Worm (Caenorhabditis elegans) whole organism, L1 larva: Measurements from ENCODE around the gene R166.3.

ENCODE experiments used
- C16A3.4 ChIP-seq: fragments of 150-350 bp; optimal IDR thresholded peaks from 2 replicates; lab custom pipeline; 2014; ENCODE audit warnings: missing biosample characterization, missing genetic modification characterization
- C34B4.2 ChIP-seq: sonication (generic microtip); optimal IDR thresholded peaks from 2 replicates; lab custom pipeline; 2017; ENCODE audit warnings: mild to moderate bottlenecking, missing genetic modification characterization, missing compliant biosample characterization
- F16B12.6 ChIP-seq: fragments of 150-350 bp; optimal IDR thresholded peaks from 2 replicates; lab custom pipeline; 2014; ENCODE audit warnings: missing biosample characterization, missing genetic modification characterization
- Y116A8C.19 ChIP-seq: sonication (generic microtip); optimal IDR thresholded peaks from 2 replicates; lab custom pipeline; 2016; ENCODE audit warnings: missing compliant biosample characterization, missing genetic modification characterization, borderline replicate concordance
- aha-1 ChIP-seq: fragments of 150-350 bp; optimal IDR thresholded peaks from 2 replicates; lab custom pipeline; 2014; ENCODE audit warnings: missing biosample characterization, missing genetic modification characterization
- aly-2 ChIP-seq: fragments of 150-350 bp; optimal IDR thresholded peaks from 2 replicates; lab custom pipeline; 2014; ENCODE audit warnings: missing biosample characterization, missing genetic modification characterization
- ama-1 ChIP-seq: fragments of 150-350 bp; optimal IDR thresholded peaks from 2 replicates; lab custom pipeline; 2014
- blmp-1 ChIP-seq: fragments of 150-350 bp; optimal IDR thresholded peaks from 2 replicates; lab custom pipeline; 2014; ENCODE audit warnings: missing biosample characterization, missing genetic modification characterization
- ceh-82 ChIP-seq, 3 experiments: fragments of 150-350 bp in 1 of 3; sonication (generic microtip) in 2 of 3; optimal IDR thresholded peaks; 2 replicates each; lab custom pipeline; 2014 to 2017; ENCODE audit warnings: missing biosample characterization in 3 of 3, missing genetic modification characterization in 3 of 3
- ces-1 ChIP-seq: fragments of 150-350 bp; optimal IDR thresholded peaks from 2 replicates; lab custom pipeline; 2014; ENCODE audit warnings: missing biosample characterization, missing genetic modification reagents, missing genetic modification characterization
- dpl-1 ChIP-seq, 3 experiments: fragments of 150-350 bp in 2 of 3; sonication (generic microtip) in 1 of 3; optimal IDR thresholded peaks; 2 replicates each; lab custom pipeline; 2014 to 2017; ENCODE audit warnings: missing biosample characterization in 3 of 3, missing genetic modification characterization in 3 of 3, missing genetic modification reagents in 3 of 3
- dsc-1 ChIP-seq: sonication (generic microtip); optimal IDR thresholded peaks from 2 replicates; lab custom pipeline; 2016; ENCODE audit warnings: mild to moderate bottlenecking, missing genetic modification characterization, missing compliant biosample characterization
- efl-1 ChIP-seq, 4 experiments: fragments of 150-350 bp; optimal IDR thresholded peaks in 3 of 4; peaks in 1 of 4; 1 replicate in 1 of 4; 2 replicates in 3 of 4; lab custom pipeline; 2014; ENCODE audit warnings: missing biosample characterization in 2 of 4, missing genetic modification characterization in 2 of 4, missing genetic modification reagents in 2 of 4
- egl-27 ChIP-seq, 2 experiments: fragments of 150-350 bp in 1 of 2; sonication (generic microtip); optimal IDR thresholded peaks; 3 replicates each; lab custom pipeline; 2017 to 2018; ENCODE audit warnings: missing biosample characterization in 2 of 2, missing genetic modification characterization in 2 of 2, missing genetic modification reagents in 2 of 2
- elt-3 ChIP-seq, 6 experiments: fragments of 150-350 bp in 1 of 6; sonication (generic microtip); optimal IDR thresholded peaks; 2 replicates each; lab custom pipeline; 2017 to 2018; ENCODE audit warnings: missing biosample characterization in 6 of 6, missing genetic modification characterization in 6 of 6, inconsistent platforms in 1 of 6
- ets-5 ChIP-seq: fragments of 200-800 bp; sonication (Bioruptor generic); IDR thresholded peaks from 2 replicates; pipeline ENCODE4 v1.3.6; 2022; ENCODE audit warnings: missing genetic modification characterization, missing compliant biosample characterization
- fos-1 ChIP-seq: fragments of 150-350 bp; optimal IDR thresholded peaks from 2 replicates; lab custom pipeline; 2014; ENCODE audit warnings: missing biosample characterization, missing genetic modification characterization
- hpl-2 ChIP-seq: fragments of 150-350 bp; optimal IDR thresholded peaks from 2 replicates; lab custom pipeline; 2014; ENCODE audit warnings: missing biosample characterization, missing genetic modification reagents, missing genetic modification characterization
- lin-13 ChIP-seq: fragments of 150-350 bp; optimal IDR thresholded peaks from 2 replicates; lab custom pipeline; 2014; ENCODE audit warnings: missing biosample characterization, missing genetic modification reagents, missing genetic modification characterization
- lin-14 ChIP-seq: fragments of 200-800 bp; sonication (Bioruptor generic); optimal IDR thresholded peaks from 2 replicates; lab custom pipeline; 2018; ENCODE audit warnings: mild to moderate bottlenecking, missing genetic modification characterization, moderate library complexity, missing compliant biosample characterization
- lin-35 ChIP-seq, 2 experiments: fragments of 150-350 bp; optimal IDR thresholded peaks; 2 replicates each; lab custom pipeline; 2014; ENCODE audit warnings: missing biosample characterization in 2 of 2, missing genetic modification characterization in 2 of 2, missing genetic modification reagents in 2 of 2
- lin-39 ChIP-seq: fragments of 150-350 bp; optimal IDR thresholded peaks from 2 replicates; lab custom pipeline; 2014; ENCODE audit warnings: missing biosample characterization, missing genetic modification reagents, missing genetic modification characterization
- lir-3 ChIP-seq: sonication (generic microtip); optimal IDR thresholded peaks from 2 replicates; lab custom pipeline; 2016; ENCODE audit warnings: mild to moderate bottlenecking, missing genetic modification characterization, moderate library complexity, missing compliant biosample characterization; ENCODE audit not compliant: poor library complexity
- lsy-2 ChIP-seq, 2 experiments: fragments of 150-350 bp; optimal IDR thresholded peaks; 2 replicates each; lab custom pipeline; 2014; ENCODE audit warnings: missing biosample characterization in 2 of 2, missing genetic modification characterization in 2 of 2
- mab-9 ChIP-seq: fragments of 200-800 bp; sonication (Bioruptor generic); IDR thresholded peaks from 2 replicates; pipeline ENCODE4 v1.3.6; 2022; ENCODE audit warnings: missing genetic modification reagents, missing genetic modification characterization, missing compliant biosample characterization
- mdl-1 ChIP-seq, 2 experiments: fragments of 150-350 bp; optimal IDR thresholded peaks; 2 replicates each; lab custom pipeline; 2014 to 2017; ENCODE audit warnings: missing biosample characterization in 2 of 2, missing genetic modification characterization in 2 of 2, inconsistent platforms in 1 of 2
- mef-2 ChIP-seq: fragments of 150-350 bp; optimal IDR thresholded peaks from 2 replicates; lab custom pipeline; 2014; ENCODE audit warnings: missing biosample characterization, missing genetic modification characterization
- nhr-20 ChIP-seq: sonication (generic microtip); optimal IDR thresholded peaks from 2 replicates; lab custom pipeline; 2016; ENCODE audit warnings: mild to moderate bottlenecking, missing genetic modification characterization, missing compliant biosample characterization
- nhr-237 ChIP-seq: fragments of 150-350 bp; optimal IDR thresholded peaks from 2 replicates; lab custom pipeline; 2014; ENCODE audit warnings: missing biosample characterization, missing genetic modification characterization
- nhr-28 ChIP-seq: fragments of 150-350 bp; optimal IDR thresholded peaks from 2 replicates; lab custom pipeline; 2014; ENCODE audit warnings: missing biosample characterization, missing genetic modification characterization
- nhr-71 ChIP-seq: sonication (generic microtip); optimal IDR thresholded peaks from 2 replicates; lab custom pipeline; 2016; ENCODE audit warnings: mild to moderate bottlenecking, missing genetic modification characterization, moderate library complexity, missing compliant biosample characterization
- nhr-84 ChIP-seq: sonication (generic microtip); optimal IDR thresholded peaks from 2 replicates; lab custom pipeline; 2017; ENCODE audit warnings: missing biosample characterization, missing genetic modification characterization
- nhr-85 ChIP-seq: sonication (generic microtip); peaks from one replicate; lab custom pipeline; 2016; ENCODE audit warnings: missing genetic modification characterization, inconsistent platforms, missing compliant biosample characterization
- pag-3 ChIP-seq: sonication (generic microtip); optimal IDR thresholded peaks from 2 replicates; lab custom pipeline; 2017; ENCODE audit warnings: missing genetic modification characterization, mild to moderate bottlenecking, missing compliant biosample characterization, antibody characterized with exemption, borderline replicate concordance; ENCODE audit not compliant: insufficient read depth
- rnt-1 ChIP-seq: sonication (generic microtip); optimal IDR thresholded peaks from 2 replicates; lab custom pipeline; 2016; ENCODE audit warnings: mild to moderate bottlenecking, missing genetic modification characterization, moderate library complexity, missing compliant biosample characterization
- snu-23 ChIP-seq: sonication (generic microtip); optimal IDR thresholded peaks from 2 replicates; lab custom pipeline; 2016; ENCODE audit warnings: missing genetic modification characterization, missing compliant biosample characterization
- sptf-1 ChIP-seq: fragments of 150-350 bp; optimal IDR thresholded peaks from 2 replicates; lab custom pipeline; 2014; ENCODE audit warnings: missing biosample characterization, missing genetic modification characterization
- unc-30 ChIP-seq: sonication (generic microtip); optimal IDR thresholded peaks from 2 replicates; lab custom pipeline; 2017; ENCODE audit warnings: missing biosample characterization, missing genetic modification characterization
- unc-86 ChIP-seq: sonication (generic microtip); optimal IDR thresholded peaks from 2 replicates; lab custom pipeline; 2016; ENCODE audit warnings: missing genetic modification characterization, missing compliant biosample characterization
- vab-15 ChIP-seq: sonication (generic microtip); optimal IDR thresholded peaks from 2 replicates; lab custom pipeline; 2017; ENCODE audit warnings: missing genotype, mild to moderate bottlenecking, missing genetic modification characterization, missing compliant biosample characterization
- xbp-1 ChIP-seq: sonication (generic microtip); optimal IDR thresholded peaks from 2 replicates; lab custom pipeline; 2016; ENCODE audit warnings: missing genetic modification characterization, missing compliant biosample characterization

The R166.3 gene

DNA sequence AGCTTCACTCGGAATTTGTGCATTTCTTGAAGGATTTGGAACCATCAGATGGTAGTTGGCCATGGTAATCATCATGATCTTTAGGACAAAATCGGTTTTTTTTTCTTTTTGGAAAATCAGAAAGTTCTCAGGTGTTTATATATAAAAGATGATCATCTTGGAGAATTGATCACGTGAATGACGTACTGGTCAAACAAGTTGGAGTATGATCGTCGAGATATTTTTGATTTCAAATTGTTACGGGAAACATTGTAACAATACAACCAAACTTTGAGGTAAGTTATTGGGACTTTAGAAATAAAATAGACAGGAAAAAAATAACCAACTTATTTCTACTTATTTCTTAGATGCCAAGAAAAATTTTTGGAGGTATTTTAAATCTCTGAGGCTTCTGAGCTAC, 20.1 kb downstream of the R166.3 start, which contains the start of gene F59B10.4 (continued):
- TF ChIP-seq nhr-84 (tag; lab: Kevin White, UChicago), result no peak
- no peak for TF ChIP-seq efl-1 (optimal IDR thresholded peaks at IDR 0.05; lab: Kevin White, UChicago)
- TF ChIP-seq efl-1 (GFP tag; optimal IDR thresholded peaks at IDR 0.05 in 1 of 2; lab: Kevin White, UChicago), result no peak

- no peak for TF ChIP-seq egl-27 (tag; optimal IDR thresholded peaks at IDR 0.05; lab: Kevin White, UChicago)
- peak in 1 of 2 experiments; percentile 25 for TF ChIP-seq lsy-2 (tag; optimal IDR thresholded peaks at IDR 0.05; lab: Kevin White, UChicago)
- peak; percentile 14 for TF ChIP-seq C16A3.4 (tag; lab: Kevin White, UChicago)
- TF ChIP-seq lin-35 (GFP tag; optimal IDR thresholded peaks at IDR 0.05; lab: Kevin White, UChicago), result peak in 1 of 2 experiments; percentile 24
- TF ChIP-seq C34B4.2 (tag; lab: Kevin White, UChicago), result no peak
- no peak for TF ChIP-seq nhr-237
- no peak for TF ChIP-seq unc-86 (tag; lab: Kevin White, UChicago)
- TF ChIP-seq dsc-1 (tag; lab: Kevin White, UChicago), result no peak
- no peak for TF ChIP-seq fos-1 (tag; lab: Kevin White, UChicago)
- peak in 2 of 6 experiments; percentile 4 to 8 for TF ChIP-seq elt-3 (tag; optimal IDR thresholded peaks at IDR 0.05; lab: Kevin White, UChicago)
- no peak for TF ChIP-seq ces-1 (GFP tag; lab: Kevin White, UChicago)
- TF ChIP-seq snu-23, result peak; percentile 49
- no peak for TF ChIP-seq sptf-1 (tag; lab: Kevin White, UChicago)
- no peak for TF ChIP-seq mdl-1 (tag; optimal IDR thresholded peaks at IDR 0.05; lab: Kevin White, UChicago)
- TF ChIP-seq blmp-1, result peak; percentile 74
- TF ChIP-seq rnt-1 (tag; lab: Kevin White, UChicago), result no peak
- TF ChIP-seq nhr-71 (tag; lab: Kevin White, UChicago), result peak; percentile 25
- TF ChIP-seq lin-13 (GFP tag; lab: Kevin White, UChicago), result no peak
- TF ChIP-seq nhr-84 (tag; lab: Kevin White, UChicago), result no peak
- peak; percentile 71 for TF ChIP-seq lin-14
- TF ChIP-seq pag-3 (tag; lab: Kevin White, UChicago), result no peak
- TF ChIP-seq nhr-85 (tag; lab: Kevin White, UChicago), result peak; percentile 63
- no peak for TF ChIP-seq lin-39
- peak; percentile 48 for TF ChIP-seq nhr-20 (tag; lab: Kevin White, UChicago)
- TF ChIP-seq mab-9 (GFP tag; lab: Robert Waterston, UW), result no peak
Measured at ce11 chrII:10516375-10516774, 22.8 kb downstream of the R166.3 start.

DNA sequence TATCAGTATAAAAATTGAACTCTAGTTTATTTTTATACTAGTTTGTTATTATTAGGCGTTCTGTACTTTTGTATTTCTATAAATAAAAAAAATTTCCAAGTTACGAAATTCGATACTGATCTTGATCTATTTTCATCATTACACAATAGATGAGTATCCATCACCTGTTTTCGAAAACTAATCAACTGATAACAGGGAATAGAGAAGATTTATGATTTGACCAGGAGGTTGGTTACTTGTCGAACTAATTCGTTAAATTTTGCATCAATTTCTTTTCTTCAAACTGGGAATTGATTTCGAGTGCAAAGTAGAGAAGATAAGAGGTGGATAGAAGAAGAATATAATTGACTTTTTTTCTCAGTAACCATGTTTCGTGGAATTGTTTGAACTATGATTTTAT, 23.7 kb downstream of the R166.3 start:
- TF ChIP-seq lin-35 (GFP tag; optimal IDR thresholded peaks at IDR 0.05; lab: Kevin White, UChicago) (peak in 1 of 2 experiments; percentile 37), lsy-2 (tag; optimal IDR thresholded peaks at IDR 0.05; lab: Kevin White, UChicago) (peak in 1 of 2 experiments; percentile 22), nhr-85 (tag; lab: Kevin White, UChicago) (peak; percentile 78), nhr-237 (no peak), snu-23 (peak; percentile 11), ceh-82 (tag; optimal IDR thresholded peaks at IDR 0.05; lab: Kevin White, UChicago) (no peak), xbp-1 (tag; lab: Kevin White, UChicago) (no peak), ets-5 (GFP tag; lab: Robert Waterston, UW) (no peak), hpl-2 (GFP tag; lab: Kevin White, UChicago) (no peak), nhr-71 (tag; lab: Kevin White, UChicago) (peak; percentile 19), nhr-20 (tag; lab: Kevin White, UChicago) (peak; percentile 41), mef-2 (tag; lab: Kevin White, UChicago) (no peak), blmp-1 (peak; percentile 54), lir-3 (tag; lab: Kevin White, UChicago) (no peak), C34B4.2 (tag; lab: Kevin White, UChicago) (no peak), lin-39 (no peak), C16A3.4 (tag; lab: Kevin White, UChicago) (no peak), vab-15 (no peak), nhr-84 (tag; lab: Kevin White, UChicago) (no peak), elt-3 (tag; optimal IDR thresholded peaks at IDR 0.05; lab: Kevin White, UChicago) (peak in 5 of 6 experiments; percentile 16 to 91 (median 89)), aly-2 (tag; lab: Kevin White, UChicago) (no peak), lin-14 (peak; percentile 49)

ce11 chrII:10513377-10513776, 25.8 kb downstream of the R166.3 start:
- TF ChIP-seq unc-30 (no peak), nhr-28 (tag; lab: Kevin White, UChicago) (no peak), Y116A8C.19 (tag; lab: Kevin White, UChicago) (no peak), aha-1 (tag; lab: Kevin White, UChicago) (no peak), dsc-1 (tag; lab: Kevin White, UChicago) (no peak), dpl-1 (GFP tag; optimal IDR thresholded peaks at IDR 0.05; lab: Kevin White, UChicago) (no peak), F16B12.6 (tag; lab: Kevin White, UChicago) (no peak), pag-3 (tag; lab: Kevin White, UChicago) (no peak), ama-1 (lab: Kevin White, UChicago) (no peak)
